Worm (Caenorhabditis elegans) whole organism, L4 larva: ENCODE data around the gene lec-11.
A peak's percentile ranks its signal among the peaks of the same experiment; 100 is the strongest.

Experiments used
- D1046.2 ChIP-seq: fragments of 200-800 bp; sonication (Bioruptor generic); IDR thresholded peaks from 2 replicates; pipeline ENCODE4 v1.3.6; 2022; ENCODE audit warnings: missing genetic modification characterization, missing compliant biosample characterization
- F10B5.3 ChIP-seq: sonication (generic microtip); optimal IDR thresholded peaks from 2 replicates; lab custom pipeline; 2016; ENCODE audit warnings: mild to moderate bottlenecking, missing genetic modification characterization, missing compliant biosample characterization
- F49E8.2 ChIP-seq: sonication (generic microtip); optimal IDR thresholded peaks from 2 replicates; lab custom pipeline; 2016; ENCODE audit warnings: missing compliant biosample characterization, mild to moderate bottlenecking, missing genetic modification characterization, borderline replicate concordance
- R02D3.7 ChIP-seq: fragments of 150-350 bp; sonication (generic microtip); optimal IDR thresholded peaks from 3 replicates; lab custom pipeline; 2014; ENCODE audit warnings: missing biosample characterization, missing genetic modification characterization
- T26A8.4 ChIP-seq: fragments of 200-800 bp; sonication (Bioruptor generic); IDR thresholded peaks from 2 replicates; pipeline ENCODE4 v1.3.6; 2022; ENCODE audit warnings: missing genetic modification characterization, missing compliant biosample characterization
- Y105C5A.15 ChIP-seq: fragments of 200-800 bp; sonication (Bioruptor generic); IDR thresholded peaks from 2 replicates; pipeline ENCODE4 v1.3.6; 2022; ENCODE audit warnings: missing genetic modification characterization, missing compliant biosample characterization
- ZK337.2 ChIP-seq: fragments of 200-800 bp; sonication (Bioruptor generic); IDR thresholded peaks from 2 replicates; pipeline ENCODE4 v1.3.6; 2022; ENCODE audit warnings: missing genetic modification reagents, missing genetic modification characterization, missing compliant biosample characterization
- aha-1 ChIP-seq: fragments of 150-350 bp; peaks from one replicate; lab custom pipeline; 2014; ENCODE audit warnings: missing biosample characterization, missing genetic modification characterization
- ama-1 ChIP-seq: fragments of 150-350 bp; optimal IDR thresholded peaks from 2 replicates; lab custom pipeline; 2014; ENCODE audit warnings: inconsistent platforms, mixed read lengths
- attf-4 ChIP-seq: sonication (generic microtip); optimal IDR thresholded peaks from 3 replicates; lab custom pipeline; 2017; ENCODE audit warnings: missing biosample characterization, missing genetic modification characterization
- ceh-28 ChIP-seq: fragments of 150-350 bp; optimal IDR thresholded peaks from 2 replicates; lab custom pipeline; 2014; ENCODE audit warnings: missing biosample characterization, missing genetic modification reagents, missing genetic modification characterization
- ceh-32 ChIP-seq: sonication (generic microtip); optimal IDR thresholded peaks from 2 replicates; lab custom pipeline; 2016; ENCODE audit warnings: mild to moderate bottlenecking, missing genetic modification characterization, missing compliant biosample characterization; ENCODE audit not compliant: poor library complexity
- daf-12 ChIP-seq: fragments of 150-350 bp; optimal IDR thresholded peaks from 2 replicates; lab custom pipeline; 2014; ENCODE audit warnings: missing biosample characterization, missing genetic modification reagents, missing genetic modification characterization
- daf-16 ChIP-seq, 3 experiments: sonication (generic microtip); optimal IDR thresholded peaks; 2 replicates each; lab custom pipeline; 2016 to 2017; ENCODE audit warnings: missing genetic modification characterization in 3 of 3, missing genetic modification reagents in 3 of 3, mild to moderate bottlenecking in 2 of 3, missing compliant biosample characterization in 2 of 3, missing biosample characterization in 1 of 3, moderate library complexity in 1 of 3
- daf-19 ChIP-seq: fragments of 200-800 bp; sonication (Bioruptor generic); conservative IDR thresholded peaks from 2 replicates; pipeline ENCODE4 v1.3.6; 2022; ENCODE audit warnings: missing genetic modification characterization, missing compliant biosample characterization
- daf-8 ChIP-seq: fragments of 200-800 bp; sonication (Bioruptor generic); IDR thresholded peaks from 2 replicates; pipeline ENCODE4 v1.3.6; 2022; ENCODE audit warnings: missing genetic modification characterization, missing compliant biosample characterization
- dmd-6 ChIP-seq: fragments of 200-800 bp; sonication (Bioruptor generic); IDR thresholded peaks from 2 replicates; pipeline ENCODE4 v1.3.6; 2022; ENCODE audit warnings: missing genetic modification reagents, missing genetic modification characterization, missing compliant biosample characterization
- dve-1 ChIP-seq: sonication (generic microtip); optimal IDR thresholded peaks from 2 replicates; lab custom pipeline; 2017; ENCODE audit warnings: antibody characterized with exemption, mild to moderate bottlenecking, missing genetic modification characterization, missing compliant biosample characterization; ENCODE audit not compliant: insufficient read depth
- gei-8 ChIP-seq: fragments of 200-800 bp; sonication (Bioruptor generic); optimal IDR thresholded peaks from 2 replicates; lab custom pipeline; 2018; ENCODE audit warnings: mild to moderate bottlenecking, missing genetic modification characterization, missing compliant biosample characterization
- hlh-11 ChIP-seq: fragments of 200-800 bp; sonication (Bioruptor generic); optimal IDR thresholded peaks from 2 replicates; lab custom pipeline; 2018; ENCODE audit warnings: mild to moderate bottlenecking, missing genetic modification characterization, missing compliant biosample characterization
- hlh-30 ChIP-seq: sonication (generic microtip); optimal IDR thresholded peaks from 2 replicates; lab custom pipeline; 2017; ENCODE audit warnings: antibody characterized with exemption, mild to moderate bottlenecking, missing genetic modification characterization, missing compliant biosample characterization; ENCODE audit not compliant: insufficient read depth
- jun-1 ChIP-seq: fragments of 150-350 bp; optimal IDR thresholded peaks from 2 replicates; lab custom pipeline; 2014; ENCODE audit warnings: missing biosample characterization, missing genetic modification reagents, missing genetic modification characterization
- lim-7 ChIP-seq: fragments of 200-800 bp; sonication (Bioruptor generic); IDR thresholded peaks from 2 replicates; pipeline ENCODE4 v1.3.6; 2022; ENCODE audit warnings: missing genetic modification characterization, missing compliant biosample characterization
- lin-1 ChIP-seq: fragments of 200-800 bp; sonication (Bioruptor generic); IDR thresholded peaks from 2 replicates; pipeline ENCODE4 v1.3.6; 2022; ENCODE audit warnings: missing genetic modification reagents, missing genetic modification characterization, missing compliant biosample characterization
- lin-38 ChIP-seq: fragments of 200-800 bp; sonication (Bioruptor generic); IDR thresholded peaks from 2 replicates; pipeline ENCODE4 v1.3.6; 2022; ENCODE audit warnings: missing genetic modification reagents, missing genetic modification characterization, missing compliant biosample characterization
- lir-3 ChIP-seq: sonication (generic microtip); optimal IDR thresholded peaks from 2 replicates; lab custom pipeline; 2016; ENCODE audit warnings: mild to moderate bottlenecking, missing genetic modification characterization, missing compliant biosample characterization
- lsy-2 ChIP-seq, 2 experiments: fragments of 150-350 bp in 1 of 2; sonication (generic microtip) in 1 of 2; optimal IDR thresholded peaks; 2 replicates each; lab custom pipeline; 2014 to 2017; ENCODE audit warnings: missing biosample characterization in 2 of 2, missing genetic modification characterization in 2 of 2
- madf-5 ChIP-seq, 2 experiments: fragments of 200-800 bp; sonication (Bioruptor generic); IDR thresholded peaks; 2 replicates each; pipeline ENCODE4 v1.3.6; 2022; ENCODE audit warnings: missing compliant biosample characterization in 2 of 2, missing genetic modification characterization in 2 of 2
- mep-1 ChIP-seq: fragments of 150-350 bp; sonication (generic microtip); optimal IDR thresholded peaks from 3 replicates; lab custom pipeline; 2014; ENCODE audit warnings: missing biosample characterization, missing genetic modification characterization
- mxl-3 ChIP-seq: fragments of 200-800 bp; sonication (Bioruptor generic); optimal IDR thresholded peaks from 2 replicates; lab custom pipeline; 2018; ENCODE audit warnings: mild to moderate bottlenecking, missing genetic modification characterization, missing compliant biosample characterization
- nhr-237 ChIP-seq: sonication (generic microtip); optimal IDR thresholded peaks from 2 replicates; lab custom pipeline; 2017; ENCODE audit warnings: missing biosample characterization, missing genetic modification characterization
- nhr-28 ChIP-seq: fragments of 150-350 bp; optimal IDR thresholded peaks from 2 replicates; lab custom pipeline; 2014; ENCODE audit warnings: missing biosample characterization, missing genetic modification characterization
- nhr-41 ChIP-seq: fragments of 200-800 bp; sonication (Bioruptor generic); IDR thresholded peaks from 2 replicates; pipeline ENCODE4 v1.3.6; 2022; ENCODE audit warnings: missing genetic modification reagents, missing genetic modification characterization, missing compliant biosample characterization
- php-3 ChIP-seq: fragments of 200-800 bp; sonication (Bioruptor generic); IDR thresholded peaks from 2 replicates; pipeline ENCODE4 v1.3.6; 2022; ENCODE audit warnings: missing genetic modification reagents, missing genetic modification characterization, missing compliant biosample characterization
- pqm-1 ChIP-seq: sonication (generic microtip); optimal IDR thresholded peaks from 2 replicates; lab custom pipeline; 2017; ENCODE audit warnings: missing biosample characterization, missing genetic modification characterization
- snpc-1.2 ChIP-seq: fragments of 200-800 bp; sonication (Bioruptor generic); IDR thresholded peaks from 2 replicates; pipeline ENCODE4 v1.3.6; 2022; ENCODE audit warnings: missing genetic modification reagents, missing genetic modification characterization, missing compliant biosample characterization
- spr-1 ChIP-seq: sonication (generic microtip); optimal IDR thresholded peaks from 2 replicates; lab custom pipeline; 2016; ENCODE audit warnings: mild to moderate bottlenecking, missing genetic modification characterization, missing compliant biosample characterization
- tag-97 ChIP-seq: fragments of 200-800 bp; sonication (Bioruptor generic); IDR thresholded peaks from 2 replicates; pipeline ENCODE4 v1.3.6; 2022; ENCODE audit warnings: missing genetic modification characterization, missing compliant biosample characterization
- tra-1 ChIP-seq: fragments of 200-800 bp; sonication (Bioruptor generic); IDR thresholded peaks from 2 replicates; pipeline ENCODE4 v1.3.6; 2022; ENCODE audit warnings: missing genetic modification reagents, missing genetic modification characterization, missing compliant biosample characterization
- unc-62 ChIP-seq, 3 experiments: fragments of 150-350 bp in 1 of 3; sonication (generic microtip); optimal IDR thresholded peaks in 2 of 3; peaks in 1 of 3; 1 replicate in 1 of 3; 2 replicates in 2 of 3; lab custom pipeline; 2014 to 2017; ENCODE audit warnings: missing biosample characterization in 3 of 3, missing genetic modification characterization in 3 of 3, missing genetic modification reagents in 3 of 3, missing genotype in 1 of 3
- zfp-2 ChIP-seq: sonication (generic microtip); optimal IDR thresholded peaks from 2 replicates; lab custom pipeline; 2016; ENCODE audit warnings: mild to moderate bottlenecking, missing genetic modification characterization, missing compliant biosample characterization
- ztf-7 ChIP-seq: fragments of 150-350 bp; optimal IDR thresholded peaks from 2 replicates; lab custom pipeline; 2014; ENCODE audit warnings: missing biosample characterization, missing genetic modification characterization

Gene lec-11

ce11 chrIV:6574343-6574742 is 15.6 kb downstream of the lec-11 start:
- no peak for TF ChIP-seq spr-1 (tag; lab: Kevin White, UChicago)
- no peak for TF ChIP-seq ZK337.2
- no peak for TF ChIP-seq lin-1
- no peak for TF ChIP-seq ceh-32 (tag; lab: Kevin White, UChicago)
- no peak for TF ChIP-seq tra-1 (GFP tag; lab: Robert Waterston, UW)
- no peak for TF ChIP-seq tag-97 (GFP tag; lab: Robert Waterston, UW)
- no peak for TF ChIP-seq lim-7 (GFP tag; lab: Robert Waterston, UW)
- TF ChIP-seq jun-1, result no peak
- peak; percentile 67 for TF ChIP-seq dmd-6
- TF ChIP-seq F49E8.2 (tag; lab: Kevin White, UChicago), result no peak
- TF ChIP-seq nhr-28 (tag; lab: Kevin White, UChicago), result peak; percentile 66
- TF ChIP-seq gei-8 (GFP tag; lab: Kevin White, UChicago), result no peak
- TF ChIP-seq nhr-237 (tag; lab: Kevin White, UChicago), result no peak
- no peak for TF ChIP-seq attf-4 (tag; lab: Kevin White, UChicago)
- TF ChIP-seq lin-38, result no peak
- no peak for TF ChIP-seq zfp-2 (tag; lab: Kevin White, UChicago)
- no peak for TF ChIP-seq R02D3.7 (tag; lab: Kevin White, UChicago)
- TF ChIP-seq dve-1 (tag; lab: Kevin White, UChicago), result peak; percentile 67
- TF ChIP-seq ama-1, result no peak
- no peak for TF ChIP-seq T26A8.4 (GFP tag; lab: Robert Waterston, UW)
- no peak for TF ChIP-seq ztf-7 (tag; lab: Kevin White, UChicago)
- TF ChIP-seq daf-12 (tag; lab: Kevin White, UChicago), result no peak
- TF ChIP-seq daf-19 (GFP tag; lab: Robert Waterston, UW), result 0 out of 2 replicates have a peak, but pooled peaks have one; percentile 35
- TF ChIP-seq madf-5 (GFP tag; IDR thresholded peaks at IDR 0.05; lab: Robert Waterston, UW), result no peak
- TF ChIP-seq hlh-30 (tag; lab: Kevin White, UChicago), result no peak
- TF ChIP-seq aha-1 (tag; lab: Kevin White, UChicago), result peak; percentile 63
- TF ChIP-seq D1046.2, result no peak
- TF ChIP-seq unc-62 (GFP tag; optimal IDR thresholded peaks at IDR 0.05 in 1 of 2; lab: Kevin White, UChicago), result peak in 1 of 2 experiments; percentile 29
- no peak for TF ChIP-seq unc-62 (tag; optimal IDR thresholded peaks at IDR 0.05; lab: Kevin White, UChicago)
- TF ChIP-seq hlh-11 (tag; lab: Kevin White, UChicago), result peak; percentile 70
- peak; percentile 36 for TF ChIP-seq mxl-3
- no peak for TF ChIP-seq nhr-41 (GFP tag; lab: Robert Waterston, UW)
- TF ChIP-seq php-3 (GFP tag; lab: Robert Waterston, UW), result 0 out of 2 replicates have a peak, but pooled peaks have one; percentile 22
- peak; percentile 63 for TF ChIP-seq pqm-1 (tag; lab: Kevin White, UChicago)
- no peak for TF ChIP-seq F10B5.3 (tag; lab: Kevin White, UChicago)
- no peak for TF ChIP-seq daf-8 (GFP tag; lab: Robert Waterston, UW)
- TF ChIP-seq snpc-1.2 (GFP tag; lab: Robert Waterston, UW), result no peak
- TF ChIP-seq Y105C5A.15 (GFP tag; lab: Robert Waterston, UW), result no peak
- no peak for TF ChIP-seq ceh-28 (tag; lab: Kevin White, UChicago)
- peak in 1 of 2 experiments; percentile 13 for TF ChIP-seq lsy-2 (tag; optimal IDR thresholded peaks at IDR 0.05; lab: Kevin White, UChicago)
- no peak for TF ChIP-seq lir-3 (tag; lab: Kevin White, UChicago)
- TF ChIP-seq mep-1 (tag; lab: Kevin White, UChicago), result peak; percentile 34
- no peak for TF ChIP-seq daf-16 (GFP tag; optimal IDR thresholded peaks at IDR 0.05; lab: Kevin White, UChicago)
- peak; percentile 53 for TF ChIP-seq daf-16 (tag; optimal IDR thresholded peaks at IDR 0.05; lab: Kevin White, UChicago)
